Worm (Caenorhabditis elegans) whole organism, L1 larva: ENCODE measurements around the gene tkr-2.

Source experiments
- C16A3.4 ChIP-seq: fragments of 150-350 bp; optimal IDR thresholded peaks from 2 replicates; lab custom pipeline; 2014; ENCODE audit warnings: missing biosample characterization, missing genetic modification characterization
- C34B4.2 ChIP-seq: sonication (generic microtip); optimal IDR thresholded peaks from 2 replicates; lab custom pipeline; 2017; ENCODE audit warnings: mild to moderate bottlenecking, missing genetic modification characterization, missing compliant biosample characterization
- F16B12.6 ChIP-seq: fragments of 150-350 bp; optimal IDR thresholded peaks from 2 replicates; lab custom pipeline; 2014; ENCODE audit warnings: missing biosample characterization, missing genetic modification characterization
- ama-1 ChIP-seq: fragments of 150-350 bp; optimal IDR thresholded peaks from 2 replicates; lab custom pipeline; 2014
- blmp-1 ChIP-seq: fragments of 150-350 bp; optimal IDR thresholded peaks from 2 replicates; lab custom pipeline; 2014; ENCODE audit warnings: missing biosample characterization, missing genetic modification characterization
- ceh-90 ChIP-seq: sonication (generic microtip); optimal IDR thresholded peaks from 2 replicates; lab custom pipeline; 2016; ENCODE audit warnings: missing genetic modification characterization, missing compliant biosample characterization
- ces-1 ChIP-seq: fragments of 150-350 bp; optimal IDR thresholded peaks from 2 replicates; lab custom pipeline; 2014; ENCODE audit warnings: missing biosample characterization, missing genetic modification reagents, missing genetic modification characterization
- dpl-1 ChIP-seq, 3 experiments: fragments of 150-350 bp in 2 of 3; sonication (generic microtip) in 1 of 3; optimal IDR thresholded peaks; 2 replicates each; lab custom pipeline; 2014 to 2017; ENCODE audit warnings: missing biosample characterization in 3 of 3, missing genetic modification characterization in 3 of 3, missing genetic modification reagents in 3 of 3
- egl-13 ChIP-seq: sonication (generic microtip); optimal IDR thresholded peaks from 2 replicates; lab custom pipeline; 2016; ENCODE audit warnings: missing genotype, missing genetic modification reagents, missing genetic modification characterization, missing compliant biosample characterization
- elt-2 ChIP-seq: sonication (generic microtip); optimal IDR thresholded peaks from 2 replicates; lab custom pipeline; 2016; ENCODE audit warnings: missing genetic modification characterization, mild to moderate bottlenecking, inconsistent platforms, missing compliant biosample characterization, missing genetic modification reagents
- ets-5 ChIP-seq: fragments of 200-800 bp; sonication (Bioruptor generic); IDR thresholded peaks from 2 replicates; pipeline ENCODE4 v1.3.6; 2022; ENCODE audit warnings: missing genetic modification characterization, missing compliant biosample characterization
- fkh-10 ChIP-seq: sonication (generic microtip); optimal IDR thresholded peaks from 2 replicates; lab custom pipeline; 2017; ENCODE audit warnings: missing biosample characterization, missing genetic modification reagents, missing genetic modification characterization
- fkh-4 ChIP-seq: sonication (generic microtip); optimal IDR thresholded peaks from 2 replicates; lab custom pipeline; 2016; ENCODE audit warnings: missing compliant biosample characterization, missing genetic modification characterization, borderline replicate concordance
- fkh-8 ChIP-seq: sonication (generic microtip); optimal IDR thresholded peaks from 2 replicates; lab custom pipeline; 2016; ENCODE audit warnings: mild to moderate bottlenecking, missing genetic modification characterization, missing compliant biosample characterization
- hlh-17 ChIP-seq: fragments of 200-800 bp; sonication (Bioruptor generic); optimal IDR thresholded peaks from 2 replicates; lab custom pipeline; 2018; ENCODE audit warnings: missing genetic modification characterization, mild to moderate bottlenecking, missing compliant biosample characterization, moderate library complexity, borderline replicate concordance
- hlh-4 ChIP-seq: sonication (generic microtip); optimal IDR thresholded peaks from 2 replicates; lab custom pipeline; 2016; ENCODE audit warnings: mild to moderate bottlenecking, missing genetic modification characterization, missing compliant biosample characterization
- hpl-2 ChIP-seq: fragments of 150-350 bp; optimal IDR thresholded peaks from 2 replicates; lab custom pipeline; 2014; ENCODE audit warnings: missing biosample characterization, missing genetic modification reagents, missing genetic modification characterization
- irx-1 ChIP-seq: sonication (generic microtip); optimal IDR thresholded peaks from 2 replicates; lab custom pipeline; 2016; ENCODE audit warnings: missing genetic modification characterization, missing compliant biosample characterization
- isw-1 ChIP-seq: fragments of 200-800 bp; sonication (Bioruptor generic); IDR thresholded peaks from 2 replicates; pipeline ENCODE4 v1.3.6; 2022; ENCODE audit warnings: missing genetic modification characterization, missing compliant biosample characterization
- lin-14 ChIP-seq: fragments of 200-800 bp; sonication (Bioruptor generic); optimal IDR thresholded peaks from 2 replicates; lab custom pipeline; 2018; ENCODE audit warnings: mild to moderate bottlenecking, missing genetic modification characterization, moderate library complexity, missing compliant biosample characterization
- lin-35 ChIP-seq, 2 experiments: fragments of 150-350 bp; optimal IDR thresholded peaks; 2 replicates each; lab custom pipeline; 2014; ENCODE audit warnings: missing biosample characterization in 2 of 2, missing genetic modification characterization in 2 of 2, missing genetic modification reagents in 2 of 2
- lir-3 ChIP-seq: sonication (generic microtip); optimal IDR thresholded peaks from 2 replicates; lab custom pipeline; 2016; ENCODE audit warnings: mild to moderate bottlenecking, missing genetic modification characterization, moderate library complexity, missing compliant biosample characterization; ENCODE audit not compliant: poor library complexity
- mab-9 ChIP-seq: fragments of 200-800 bp; sonication (Bioruptor generic); IDR thresholded peaks from 2 replicates; pipeline ENCODE4 v1.3.6; 2022; ENCODE audit warnings: missing genetic modification reagents, missing genetic modification characterization, missing compliant biosample characterization
- mef-2 ChIP-seq: fragments of 150-350 bp; optimal IDR thresholded peaks from 2 replicates; lab custom pipeline; 2014; ENCODE audit warnings: missing biosample characterization, missing genetic modification characterization
- mep-1 ChIP-seq: fragments of 150-350 bp; optimal IDR thresholded peaks from 2 replicates; lab custom pipeline; 2014; ENCODE audit warnings: missing biosample characterization, missing genetic modification characterization
- nhr-12 ChIP-seq: sonication (generic microtip); optimal IDR thresholded peaks from 2 replicates; lab custom pipeline; 2017; ENCODE audit warnings: missing biosample characterization, missing genetic modification characterization
- nhr-19 ChIP-seq: fragments of 200-800 bp; sonication (Bioruptor generic); conservative IDR thresholded peaks from 2 replicates; pipeline ENCODE4 v1.3.6; 2022; ENCODE audit warnings: missing genetic modification characterization, missing compliant biosample characterization
- nhr-20 ChIP-seq: sonication (generic microtip); optimal IDR thresholded peaks from 2 replicates; lab custom pipeline; 2016; ENCODE audit warnings: mild to moderate bottlenecking, missing genetic modification characterization, missing compliant biosample characterization
- nhr-28 ChIP-seq: fragments of 150-350 bp; optimal IDR thresholded peaks from 2 replicates; lab custom pipeline; 2014; ENCODE audit warnings: missing biosample characterization, missing genetic modification characterization
- nhr-71 ChIP-seq: sonication (generic microtip); optimal IDR thresholded peaks from 2 replicates; lab custom pipeline; 2016; ENCODE audit warnings: mild to moderate bottlenecking, missing genetic modification characterization, moderate library complexity, missing compliant biosample characterization
- nhr-77 ChIP-seq: fragments of 150-350 bp; optimal IDR thresholded peaks from 2 replicates; lab custom pipeline; 2014; ENCODE audit warnings: missing biosample characterization, missing genetic modification characterization
- pag-3 ChIP-seq: sonication (generic microtip); optimal IDR thresholded peaks from 2 replicates; lab custom pipeline; 2017; ENCODE audit warnings: missing genetic modification characterization, mild to moderate bottlenecking, missing compliant biosample characterization, antibody characterized with exemption, borderline replicate concordance; ENCODE audit not compliant: insufficient read depth
- pax-3 ChIP-seq: fragments of 200-800 bp; sonication (Bioruptor generic); optimal IDR thresholded peaks from 2 replicates; lab custom pipeline; 2018; ENCODE audit warnings: mild to moderate bottlenecking, missing genetic modification characterization, moderate library complexity, missing compliant biosample characterization
- pqm-1 ChIP-seq: sonication (generic microtip); optimal IDR thresholded peaks from 3 replicates; lab custom pipeline; 2017; ENCODE audit warnings: missing biosample characterization, missing genetic modification characterization
- rnt-1 ChIP-seq: sonication (generic microtip); optimal IDR thresholded peaks from 2 replicates; lab custom pipeline; 2016; ENCODE audit warnings: mild to moderate bottlenecking, missing genetic modification characterization, moderate library complexity, missing compliant biosample characterization
- snu-23 ChIP-seq: sonication (generic microtip); optimal IDR thresholded peaks from 2 replicates; lab custom pipeline; 2016; ENCODE audit warnings: missing genetic modification characterization, missing compliant biosample characterization
- sox-4 ChIP-seq: sonication (generic microtip); optimal IDR thresholded peaks from 2 replicates; lab custom pipeline; 2016; ENCODE audit warnings: missing genetic modification characterization, missing compliant biosample characterization
- tlp-1 ChIP-seq: fragments of 150-350 bp; optimal IDR thresholded peaks from 2 replicates; lab custom pipeline; 2014; ENCODE audit warnings: missing biosample characterization, missing genetic modification characterization
- unc-30 ChIP-seq: sonication (generic microtip); optimal IDR thresholded peaks from 2 replicates; lab custom pipeline; 2017; ENCODE audit warnings: missing biosample characterization, missing genetic modification characterization
- unc-62 ChIP-seq: fragments of 150-350 bp; optimal IDR thresholded peaks from 2 replicates; lab custom pipeline; 2014; ENCODE audit warnings: missing biosample characterization, missing genetic modification reagents, missing genetic modification characterization
- unc-86 ChIP-seq: sonication (generic microtip); optimal IDR thresholded peaks from 2 replicates; lab custom pipeline; 2016; ENCODE audit warnings: missing genetic modification characterization, missing compliant biosample characterization
- unc-98 ChIP-seq: fragments of 200-800 bp; sonication (Bioruptor generic); IDR thresholded peaks from 2 replicates; pipeline ENCODE4 v1.3.6; 2022; ENCODE audit warnings: missing genetic modification characterization, missing compliant biosample characterization
- zag-1 ChIP-seq: fragments of 150-350 bp; optimal IDR thresholded peaks from 2 replicates; lab custom pipeline; 2014; ENCODE audit warnings: missing biosample characterization, missing genetic modification characterization

tkr-2 gene

DNA sequence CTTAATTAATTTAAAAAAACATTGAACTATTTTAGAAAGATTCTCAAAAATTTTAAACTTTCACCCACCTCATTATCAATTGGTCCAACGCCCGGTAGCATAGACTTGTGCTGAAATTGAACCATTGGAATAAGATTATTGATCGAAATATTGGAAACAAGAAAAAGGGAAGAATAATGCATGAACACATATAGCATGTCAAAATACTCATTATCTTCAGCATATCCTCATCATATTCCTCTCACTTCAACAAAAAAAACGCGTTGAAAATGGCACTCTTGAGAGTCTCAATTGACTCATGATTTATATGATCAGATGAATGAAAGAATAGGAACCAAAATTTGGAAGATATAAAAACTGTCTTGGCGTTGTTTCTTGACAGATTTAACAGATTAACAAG is 18.1 kb upstream of the tkr-2 start, which contains the start of gene unc-77:
unc-77 (minus strand) TSS at position 101 of the 400 bp plus-strand sequence.
- no peak for TF ChIP-seq ceh-90
- TF ChIP-seq unc-30 (tag; lab: Kevin White, UChicago) = no peak
- TF ChIP-seq irx-1 (tag; lab: Kevin White, UChicago) = no peak
- no peak for TF ChIP-seq rnt-1 (tag; lab: Kevin White, UChicago)
- TF ChIP-seq hlh-17 (GFP tag; lab: Kevin White, UChicago) = no peak
- no peak for TF ChIP-seq unc-98
- no peak for TF ChIP-seq hpl-2 (GFP tag; lab: Kevin White, UChicago)
- TF ChIP-seq ama-1 (lab: Kevin White, UChicago) = no peak
- TF ChIP-seq mep-1 = no peak
- TF ChIP-seq isw-1 (GFP tag; lab: Robert Waterston, UW) = no peak
- no peak for TF ChIP-seq hlh-4
- TF ChIP-seq zag-1 (tag; lab: Kevin White, UChicago) = no peak
- TF ChIP-seq ets-5 (GFP tag; lab: Robert Waterston, UW) = no peak
- no peak for TF ChIP-seq nhr-71 (tag; lab: Kevin White, UChicago)
- TF ChIP-seq C16A3.4 (tag; lab: Kevin White, UChicago) = no peak
- no peak for TF ChIP-seq unc-62 (GFP tag; lab: Kevin White, UChicago)
- no peak for TF ChIP-seq nhr-19 (GFP tag; lab: Robert Waterston, UW)
- no peak for TF ChIP-seq elt-2 (tag; lab: Kevin White, UChicago)
- no peak for TF ChIP-seq pax-3 (tag; lab: Kevin White, UChicago)

DNA sequence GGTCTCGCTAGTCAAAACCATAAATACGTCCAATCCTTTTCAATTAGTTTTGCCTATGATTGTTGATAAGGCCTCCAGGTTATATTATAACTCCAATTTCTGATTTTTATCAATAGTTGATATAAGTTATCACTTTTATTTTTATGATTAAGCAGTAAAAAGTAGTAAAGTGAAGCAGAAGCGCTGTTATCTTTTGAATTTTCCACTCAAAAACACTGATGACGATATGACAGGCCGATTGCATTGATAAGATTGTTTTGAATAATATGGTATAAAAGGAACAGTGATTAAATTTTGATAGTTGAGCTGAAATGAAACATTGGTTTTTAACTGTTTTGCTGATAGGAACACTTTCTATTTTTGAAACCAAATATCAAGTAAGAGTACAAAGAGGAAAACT is 16.3 kb upstream of the tkr-2 start, which contains the start of gene asp-9:
asp-9 (plus strand) TSS at position 312 of the 400 bp plus-strand sequence.
- no peak for TF ChIP-seq fkh-4 (tag; lab: Kevin White, UChicago)
- no peak for TF ChIP-seq mep-1
- peak; percentile 40 for TF ChIP-seq elt-2 (tag; lab: Kevin White, UChicago)

DNA sequence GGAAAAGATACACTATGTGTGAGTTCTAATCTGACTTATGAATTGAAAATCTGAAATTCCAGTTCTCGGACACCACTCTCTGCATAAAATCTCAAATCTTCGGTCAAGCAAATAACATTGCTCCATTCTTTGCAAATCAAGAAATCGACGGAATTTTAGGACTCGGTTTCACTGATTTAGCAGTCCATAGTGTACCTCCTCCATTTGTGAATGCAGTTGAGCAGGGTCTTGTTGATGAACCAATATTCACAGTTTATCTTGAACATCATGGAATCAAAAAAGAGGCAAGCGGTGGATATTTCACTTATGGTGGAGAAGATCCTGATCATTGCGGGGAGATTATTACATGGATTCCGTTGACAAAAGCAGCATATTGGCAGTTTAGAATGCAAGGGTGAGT is 14.7 kb upstream of the tkr-2 start:
- TF ChIP-seq irx-1 (tag; lab: Kevin White, UChicago) = no peak
- TF ChIP-seq, all 84 proteins: peak for 0

DNA sequence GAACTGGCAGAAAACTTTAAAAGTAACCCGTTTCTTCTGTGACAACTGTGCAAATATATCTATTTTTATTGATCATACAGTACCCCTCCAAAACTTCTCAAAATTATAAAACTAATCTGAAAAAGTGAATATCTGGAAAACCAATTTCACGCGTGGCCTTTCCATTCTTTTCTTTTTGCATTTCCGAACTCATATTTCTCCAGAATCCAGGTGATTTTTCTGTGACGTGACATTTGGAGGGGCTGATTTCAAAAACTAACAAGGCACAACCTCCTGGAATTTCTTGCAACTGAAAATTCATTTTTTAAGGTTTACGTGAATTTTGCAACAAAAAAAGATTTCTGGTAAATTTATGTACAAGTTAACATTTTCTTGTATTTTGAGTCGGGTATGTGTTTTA is 1.6 kb upstream of the tkr-2 start:
- TF ChIP-seq sox-4 (no peak), hlh-4 (peak; percentile 96), fkh-8 (tag; lab: Kevin White, UChicago) (peak; percentile 23), nhr-71 (tag; lab: Kevin White, UChicago) (peak; percentile 28), pax-3 (tag; lab: Kevin White, UChicago) (no peak)

DNA sequence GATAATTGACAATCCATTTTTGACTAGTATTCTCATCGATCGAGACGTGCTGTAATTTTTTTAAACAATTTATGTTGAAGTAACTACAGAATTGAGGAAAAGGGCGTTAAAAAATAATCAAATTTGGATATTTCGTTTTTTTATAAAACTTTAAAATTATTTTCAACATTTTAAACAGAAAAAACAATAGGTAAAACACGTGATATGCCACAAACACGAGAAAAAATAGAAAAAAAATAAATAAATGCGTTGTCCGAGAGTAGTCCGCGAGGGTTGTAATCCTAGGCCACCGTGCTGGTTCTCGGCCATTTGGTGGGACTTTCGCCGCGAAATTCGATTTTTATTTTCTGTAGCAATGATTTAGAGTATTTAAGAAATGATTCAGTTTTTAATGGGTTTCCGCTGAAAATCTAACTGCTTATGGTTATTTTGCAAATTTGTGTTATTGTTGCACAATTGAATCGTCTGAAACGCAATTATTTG is 4.5 kb downstream of the tkr-2 start, which contains the start of gene C49A9.10:
C49A9.10 (minus strand) TSS at position 51 of the 483 bp plus-strand sequence.
- TF ChIP-seq pag-3 (tag; lab: Kevin White, UChicago) (no peak), hlh-4 (peak; percentile 88), unc-30 (tag; lab: Kevin White, UChicago) (no peak), unc-86 (tag; lab: Kevin White, UChicago) (peak; percentile 88), mab-9 (GFP tag; lab: Robert Waterston, UW) (peak; percentile 89), nhr-12 (tag; lab: Kevin White, UChicago) (no peak), fkh-10 (no peak), mef-2 (peak; percentile 41), rnt-1 (tag; lab: Kevin White, UChicago) (peak; percentile 100), nhr-20 (tag; lab: Kevin White, UChicago) (peak; percentile 94), snu-23 (GFP tag; lab: Kevin White, UChicago) (peak; percentile 91), lin-14 (GFP tag; lab: Kevin White, UChicago) (peak; percentile 91), ama-1 (lab: Kevin White, UChicago) (no peak), lin-35 (GFP tag; optimal IDR thresholded peaks at IDR 0.05; lab: Kevin White, UChicago) (peak; percentile 98), blmp-1 (tag; lab: Kevin White, UChicago) (peak; percentile 27), C34B4.2 (peak; percentile 61), F16B12.6 (peak; percentile 58), hpl-2 (GFP tag; lab: Kevin White, UChicago) (peak; percentile 47), egl-13 (tag; lab: Kevin White, UChicago) (peak; percentile 95), pax-3 (tag; lab: Kevin White, UChicago) (peak; percentile 97), dpl-1 (GFP tag; optimal IDR thresholded peaks at IDR 0.05; lab: Kevin White, UChicago) (peak; percentile 95 to 97 (median 97)), nhr-28 (tag; lab: Kevin White, UChicago) (no peak), nhr-77 (peak; percentile 2), lir-3 (tag; lab: Kevin White, UChicago) (peak; percentile 99), unc-62 (GFP tag; lab: Kevin White, UChicago) (no peak), tlp-1 (tag; lab: Kevin White, UChicago) (no peak), ces-1 (GFP tag; lab: Kevin White, UChicago) (no peak), pqm-1 (no peak)
